Worm (Caenorhabditis elegans) whole organism, L1 larva: Measurements from ENCODE around the gene C05C12.1.

Source experiments
- aly-2 ChIP-seq: fragments of 150-350 bp; optimal IDR thresholded peaks from 2 replicates; lab custom pipeline; 2014; ENCODE audit warnings: missing biosample characterization, missing genetic modification characterization
- ama-1 ChIP-seq: fragments of 150-350 bp; optimal IDR thresholded peaks from 2 replicates; lab custom pipeline; 2014
- blmp-1 ChIP-seq: fragments of 150-350 bp; optimal IDR thresholded peaks from 2 replicates; lab custom pipeline; 2014; ENCODE audit warnings: missing biosample characterization, missing genetic modification characterization
- ceh-63 ChIP-seq: fragments of 200-800 bp; sonication (Bioruptor generic); optimal IDR thresholded peaks from 2 replicates; lab custom pipeline; 2018; ENCODE audit warnings: mild to moderate bottlenecking, missing genetic modification characterization, missing compliant biosample characterization
- ceh-8 ChIP-seq: fragments of 200-800 bp; sonication (Bioruptor generic); optimal IDR thresholded peaks from 2 replicates; lab custom pipeline; 2018; ENCODE audit warnings: mild to moderate bottlenecking, missing genetic modification characterization, moderate library complexity, missing compliant biosample characterization
- ceh-88 ChIP-seq: fragments of 200-800 bp; sonication (Bioruptor generic); IDR thresholded peaks from 2 replicates; pipeline ENCODE4 v1.3.6; 2022; ENCODE audit warnings: missing genetic modification characterization, missing compliant biosample characterization
- ceh-90 ChIP-seq: sonication (generic microtip); optimal IDR thresholded peaks from 2 replicates; lab custom pipeline; 2016; ENCODE audit warnings: missing genetic modification characterization, missing compliant biosample characterization
- ces-1 ChIP-seq: fragments of 150-350 bp; optimal IDR thresholded peaks from 2 replicates; lab custom pipeline; 2014; ENCODE audit warnings: missing biosample characterization, missing genetic modification reagents, missing genetic modification characterization
- dpl-1 ChIP-seq, 3 experiments: fragments of 150-350 bp in 2 of 3; sonication (generic microtip) in 1 of 3; optimal IDR thresholded peaks; 2 replicates each; lab custom pipeline; 2014 to 2017; ENCODE audit warnings: missing biosample characterization in 3 of 3, missing genetic modification characterization in 3 of 3, missing genetic modification reagents in 3 of 3
- dsc-1 ChIP-seq: sonication (generic microtip); optimal IDR thresholded peaks from 2 replicates; lab custom pipeline; 2016; ENCODE audit warnings: mild to moderate bottlenecking, missing genetic modification characterization, missing compliant biosample characterization
- efl-1 ChIP-seq, 4 experiments: fragments of 150-350 bp; optimal IDR thresholded peaks in 3 of 4; peaks in 1 of 4; 1 replicate in 1 of 4; 2 replicates in 3 of 4; lab custom pipeline; 2014; ENCODE audit warnings: missing biosample characterization in 2 of 4, missing genetic modification characterization in 2 of 4, missing genetic modification reagents in 2 of 4
- fkh-4 ChIP-seq: sonication (generic microtip); optimal IDR thresholded peaks from 2 replicates; lab custom pipeline; 2016; ENCODE audit warnings: missing compliant biosample characterization, missing genetic modification characterization, borderline replicate concordance
- fkh-8 ChIP-seq: sonication (generic microtip); optimal IDR thresholded peaks from 2 replicates; lab custom pipeline; 2016; ENCODE audit warnings: mild to moderate bottlenecking, missing genetic modification characterization, missing compliant biosample characterization
- fos-1 ChIP-seq: fragments of 150-350 bp; optimal IDR thresholded peaks from 2 replicates; lab custom pipeline; 2014; ENCODE audit warnings: missing biosample characterization, missing genetic modification characterization
- hlh-17 ChIP-seq: fragments of 200-800 bp; sonication (Bioruptor generic); optimal IDR thresholded peaks from 2 replicates; lab custom pipeline; 2018; ENCODE audit warnings: missing genetic modification characterization, mild to moderate bottlenecking, missing compliant biosample characterization, moderate library complexity, borderline replicate concordance
- hlh-4 ChIP-seq: sonication (generic microtip); optimal IDR thresholded peaks from 2 replicates; lab custom pipeline; 2016; ENCODE audit warnings: mild to moderate bottlenecking, missing genetic modification characterization, missing compliant biosample characterization
- hpl-2 ChIP-seq: fragments of 150-350 bp; optimal IDR thresholded peaks from 2 replicates; lab custom pipeline; 2014; ENCODE audit warnings: missing biosample characterization, missing genetic modification reagents, missing genetic modification characterization
- isw-1 ChIP-seq: fragments of 200-800 bp; sonication (Bioruptor generic); IDR thresholded peaks from 2 replicates; pipeline ENCODE4 v1.3.6; 2022; ENCODE audit warnings: missing genetic modification characterization, missing compliant biosample characterization
- lin-14 ChIP-seq: fragments of 200-800 bp; sonication (Bioruptor generic); optimal IDR thresholded peaks from 2 replicates; lab custom pipeline; 2018; ENCODE audit warnings: mild to moderate bottlenecking, missing genetic modification characterization, moderate library complexity, missing compliant biosample characterization
- lin-39 ChIP-seq: fragments of 150-350 bp; optimal IDR thresholded peaks from 2 replicates; lab custom pipeline; 2014; ENCODE audit warnings: missing biosample characterization, missing genetic modification reagents, missing genetic modification characterization
- lsy-2 ChIP-seq, 2 experiments: fragments of 150-350 bp; optimal IDR thresholded peaks; 2 replicates each; lab custom pipeline; 2014; ENCODE audit warnings: missing biosample characterization in 2 of 2, missing genetic modification characterization in 2 of 2
- mab-9 ChIP-seq: fragments of 200-800 bp; sonication (Bioruptor generic); IDR thresholded peaks from 2 replicates; pipeline ENCODE4 v1.3.6; 2022; ENCODE audit warnings: missing genetic modification reagents, missing genetic modification characterization, missing compliant biosample characterization
- mef-2 ChIP-seq: fragments of 150-350 bp; optimal IDR thresholded peaks from 2 replicates; lab custom pipeline; 2014; ENCODE audit warnings: missing biosample characterization, missing genetic modification characterization
- nhr-28 ChIP-seq: fragments of 150-350 bp; optimal IDR thresholded peaks from 2 replicates; lab custom pipeline; 2014; ENCODE audit warnings: missing biosample characterization, missing genetic modification characterization
- nhr-76 ChIP-seq: sonication (generic microtip); optimal IDR thresholded peaks from 2 replicates; lab custom pipeline; 2017; ENCODE audit warnings: missing biosample characterization, missing genetic modification characterization
- nhr-85 ChIP-seq: sonication (generic microtip); peaks from one replicate; lab custom pipeline; 2016; ENCODE audit warnings: missing genetic modification characterization, inconsistent platforms, missing compliant biosample characterization
- pag-3 ChIP-seq: sonication (generic microtip); optimal IDR thresholded peaks from 2 replicates; lab custom pipeline; 2017; ENCODE audit warnings: missing genetic modification characterization, mild to moderate bottlenecking, missing compliant biosample characterization, antibody characterized with exemption, borderline replicate concordance; ENCODE audit not compliant: insufficient read depth
- skn-1 ChIP-seq: fragments of 150-350 bp; optimal IDR thresholded peaks from 2 replicates; lab custom pipeline; 2014; ENCODE audit warnings: missing biosample characterization, missing genetic modification characterization
- unc-30 ChIP-seq: sonication (generic microtip); optimal IDR thresholded peaks from 2 replicates; lab custom pipeline; 2017; ENCODE audit warnings: missing biosample characterization, missing genetic modification characterization
- unc-86 ChIP-seq: sonication (generic microtip); optimal IDR thresholded peaks from 2 replicates; lab custom pipeline; 2016; ENCODE audit warnings: missing genetic modification characterization, missing compliant biosample characterization
- xbp-1 ChIP-seq: sonication (generic microtip); optimal IDR thresholded peaks from 2 replicates; lab custom pipeline; 2016; ENCODE audit warnings: missing genetic modification characterization, missing compliant biosample characterization
- ztf-11 ChIP-seq, 2 experiments: sonication (generic microtip); optimal IDR thresholded peaks; 2 replicates each; lab custom pipeline; 2016 to 2017; ENCODE audit warnings: missing genetic modification characterization in 2 of 2, missing biosample characterization in 1 of 2, missing compliant biosample characterization in 1 of 2
- ztf-4 ChIP-seq: fragments of 150-350 bp; optimal IDR thresholded peaks from 2 replicates; lab custom pipeline; 2014; ENCODE audit warnings: missing biosample characterization, missing genetic modification characterization

C05C12.1 gene

DNA sequence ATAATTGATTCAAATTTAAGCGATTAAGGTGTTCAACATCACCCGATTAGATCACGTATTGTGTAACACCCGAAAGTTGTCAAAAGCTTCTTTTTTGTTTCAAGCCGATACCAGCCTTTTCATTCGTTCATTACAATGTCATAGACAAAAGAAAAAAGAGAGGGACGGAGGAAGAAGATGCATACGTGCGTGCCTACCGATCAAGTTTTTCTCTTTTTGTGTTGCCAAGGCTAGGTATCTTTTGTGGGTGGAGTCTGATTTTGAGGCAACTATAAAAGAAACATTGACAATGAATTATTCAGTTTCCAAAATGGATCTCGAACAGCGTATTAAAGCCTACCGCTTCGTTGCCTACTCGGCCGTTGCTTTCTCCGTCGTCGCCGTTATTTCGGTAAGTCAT is 28.6 kb upstream of the C05C12.1 start, which contains the start of gene col-125:
col-125 (plus strand) TSS at position 301 of the 400 bp plus-strand sequence.
- TF ChIP-seq lin-39 (tag; lab: Kevin White, UChicago) (no peak), nhr-28 (no peak), ztf-11 (tag; optimal IDR thresholded peaks at IDR 0.05; lab: Kevin White, UChicago) (no peak), efl-1 (optimal IDR thresholded peaks at IDR 0.05; lab: Kevin White, UChicago) (no peak), efl-1 (GFP tag; optimal IDR thresholded peaks at IDR 0.05 in 1 of 2; lab: Kevin White, UChicago) (peak in 1 of 2 experiments; percentile 21), ceh-88 (no peak), ceh-90 (tag; lab: Kevin White, UChicago) (no peak), ces-1 (GFP tag; lab: Kevin White, UChicago) (no peak), unc-30 (tag; lab: Kevin White, UChicago) (no peak), fkh-4 (tag; lab: Kevin White, UChicago) (no peak), lin-14 (GFP tag; lab: Kevin White, UChicago) (no peak), xbp-1 (tag; lab: Kevin White, UChicago) (no peak), blmp-1 (tag; lab: Kevin White, UChicago) (peak; percentile 29)
- TF ChIP-seq, all 84 proteins: peak for 2

DNA sequence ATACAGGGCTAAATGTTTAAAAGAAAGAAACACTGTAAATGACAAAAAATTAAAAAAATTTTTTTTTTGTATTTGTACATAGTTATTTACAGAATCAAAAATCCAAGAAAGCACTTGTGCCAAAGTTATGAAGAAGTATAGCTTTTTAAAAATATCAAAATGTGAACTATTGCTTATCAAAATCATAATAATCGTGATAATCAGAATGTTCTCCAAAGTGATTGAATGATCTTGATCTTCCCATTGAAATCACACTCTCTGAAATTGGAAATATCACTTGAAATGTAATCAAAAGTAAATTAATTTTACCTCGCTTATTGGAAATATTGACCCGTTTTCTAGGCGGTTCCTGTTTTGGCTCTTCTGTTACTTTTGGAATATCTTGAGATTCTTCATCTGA is 27.2 kb upstream of the C05C12.1 start:
- TF ChIP-seq ztf-4 (tag; lab: Kevin White, UChicago) = no peak
- no peak for TF ChIP-seq lsy-2 (tag; optimal IDR thresholded peaks at IDR 0.05; lab: Kevin White, UChicago)
- TF ChIP-seq ceh-8 = no peak
- no peak for TF ChIP-seq unc-30 (tag; lab: Kevin White, UChicago)
- no peak for TF ChIP-seq unc-86 (tag; lab: Kevin White, UChicago)
- TF ChIP-seq ama-1 (lab: Kevin White, UChicago) = no peak
- no peak for TF ChIP-seq mef-2 (tag; lab: Kevin White, UChicago)
- no peak for TF ChIP-seq nhr-85 (tag; lab: Kevin White, UChicago)
- no peak for TF ChIP-seq lin-39 (tag; lab: Kevin White, UChicago)

DNA sequence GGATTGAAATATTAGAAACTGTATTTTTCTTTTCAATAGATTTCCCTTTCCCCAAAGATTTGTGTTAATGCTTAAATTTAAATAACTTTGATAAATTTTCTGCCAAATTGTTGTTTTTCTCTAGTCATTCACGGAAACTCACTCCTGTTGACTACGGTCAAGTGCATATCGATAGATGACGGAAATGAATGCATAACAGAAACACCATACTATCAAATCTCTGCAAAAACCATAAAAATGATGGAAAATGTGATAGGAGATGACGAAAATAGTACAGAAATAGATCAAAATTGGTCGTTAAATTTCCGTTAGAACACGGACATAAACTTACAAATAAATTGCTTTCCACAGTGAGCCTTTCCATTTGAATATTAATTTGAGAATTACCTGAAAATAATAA is 24.8 kb upstream of the C05C12.1 start:
- TF ChIP-seq fos-1 (tag; lab: Kevin White, UChicago) = no peak
- TF ChIP-seq efl-1 (optimal IDR thresholded peaks at IDR 0.05; lab: Kevin White, UChicago) = no peak
- peak in 1 of 2 experiments; percentile 78 for TF ChIP-seq efl-1 (GFP tag; optimal IDR thresholded peaks at IDR 0.05 in 1 of 2; lab: Kevin White, UChicago)
- no peak for TF ChIP-seq mab-9 (GFP tag; lab: Robert Waterston, UW)

DNA sequence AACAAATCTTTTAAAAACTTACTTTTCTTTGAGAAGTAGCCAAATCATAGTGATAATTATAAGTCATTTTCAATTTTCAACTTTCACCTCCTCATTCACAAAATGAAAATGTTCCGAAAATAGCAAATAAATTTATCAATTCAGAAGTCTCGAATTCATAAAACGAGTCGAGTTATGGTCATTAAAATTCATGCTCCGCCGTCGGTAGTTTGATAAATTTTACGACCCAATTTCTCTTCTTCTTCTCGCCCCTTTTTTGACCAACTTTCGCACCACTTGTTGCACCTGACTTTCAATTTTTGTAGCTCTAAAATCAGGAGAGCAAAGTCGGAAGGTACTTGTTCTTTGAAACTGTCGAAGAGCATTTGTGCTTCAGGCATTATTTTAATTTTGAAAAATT is 23.7 kb upstream of the C05C12.1 start, which contains the start of gene best-7:
best-7 (minus strand) TSS at position 239 of the 400 bp plus-strand sequence.
- no peak for TF ChIP-seq fkh-4 (tag; lab: Kevin White, UChicago)
- no peak for TF ChIP-seq hlh-17 (GFP tag; lab: Kevin White, UChicago)
- no peak for TF ChIP-seq hpl-2 (GFP tag; lab: Kevin White, UChicago)
- no peak for TF ChIP-seq aly-2 (tag; lab: Kevin White, UChicago)
- TF ChIP-seq hlh-4 (tag; lab: Kevin White, UChicago) = no peak
- TF ChIP-seq, all 84 proteins: peak for 0

DNA sequence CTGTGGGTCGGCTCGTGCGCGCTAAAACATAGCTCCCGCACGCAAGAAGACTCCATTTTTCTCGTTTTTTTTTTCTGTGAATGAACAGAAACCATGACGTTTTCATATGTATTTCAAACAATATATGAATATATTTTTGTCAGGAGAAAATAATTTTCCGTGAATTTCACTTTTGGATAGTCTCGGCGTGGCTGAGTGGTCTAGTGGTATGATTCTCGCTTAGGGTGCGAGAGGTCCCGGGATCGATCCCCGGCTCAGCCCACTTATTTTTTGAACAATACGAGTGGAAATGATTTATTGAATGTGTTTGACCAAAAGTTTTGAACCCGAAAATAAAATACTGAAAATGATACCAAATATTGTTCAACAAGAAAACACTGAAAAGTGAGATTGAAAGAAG is 22.4 kb upstream of the C05C12.1 start:
- TF ChIP-seq nhr-76 (tag; lab: Kevin White, UChicago) (no peak), dpl-1 (GFP tag; optimal IDR thresholded peaks at IDR 0.05; lab: Kevin White, UChicago) (no peak), isw-1 (GFP tag; lab: Robert Waterston, UW) (no peak), unc-30 (tag; lab: Kevin White, UChicago) (no peak), nhr-28 (no peak), dsc-1 (no peak), fkh-8 (tag; lab: Kevin White, UChicago) (no peak), ceh-63 (no peak), pag-3 (tag; lab: Kevin White, UChicago) (no peak), aly-2 (tag; lab: Kevin White, UChicago) (no peak), skn-1 (tag; lab: Kevin White, UChicago) (no peak)
